Fruit fly (Drosophila melanogaster) whole organism, embryonic: ENCODE measurements around the gene CG14220.

Experiments
- BEAF-32 ChIP-seq: fragments of 200-800 bp; sonication (Bioruptor generic); optimal IDR thresholded peaks from 3 replicates; lab custom pipeline; 2017; ENCODE audit warnings: missing biosample characterization, missing genetic modification characterization, mild to moderate bottlenecking, moderate library complexity, missing genetic modification reagents
- Bgb ChIP-seq: fragments of 200-800 bp; sonication (Bioruptor generic); IDR thresholded peaks from 2 replicates; pipeline ENCODE4 v1.3.6; 2022; ENCODE audit warnings: missing biosample characterization, missing genetic modification characterization; ENCODE audit not compliant: partially characterized antibody
- CG11723 ChIP-seq: fragments of 200-800 bp; sonication (Bioruptor generic); optimal IDR thresholded peaks from 2 replicates; lab custom pipeline; 2017; ENCODE audit warnings: missing biosample characterization, mild to moderate bottlenecking, missing genetic modification characterization
- CG12299 ChIP-seq: fragments of 200-800 bp; sonication (Bioruptor generic); optimal IDR thresholded peaks from 2 replicates; lab custom pipeline; 2018; ENCODE audit warnings: missing biosample characterization, mild to moderate bottlenecking, missing genetic modification characterization
- CG12659 ChIP-seq: fragments of 200-800 bp; sonication (Bioruptor generic); optimal IDR thresholded peaks from 3 replicates; lab custom pipeline; 2017; ENCODE audit warnings: mild to moderate bottlenecking, missing biosample characterization, missing genetic modification reagents, missing genetic modification characterization
- CG13287 ChIP-seq: fragments of 200-800 bp; sonication (Bioruptor generic); IDR thresholded peaks from 2 replicates; pipeline ENCODE4 v1.3.6; 2022; ENCODE audit warnings: missing biosample characterization, missing genetic modification characterization; ENCODE audit not compliant: partially characterized antibody
- CG13296 ChIP-seq: fragments of 200-800 bp; sonication (Bioruptor generic); optimal IDR thresholded peaks from 3 replicates; lab custom pipeline; 2018; ENCODE audit warnings: missing biosample characterization, mild to moderate bottlenecking, missing genetic modification characterization
- CG14710 ChIP-seq: fragments of 200-800 bp; sonication (Bioruptor generic); optimal IDR thresholded peaks from 3 replicates; lab custom pipeline; 2019; ENCODE audit warnings: missing biosample characterization, mild to moderate bottlenecking, missing genetic modification characterization, moderate library complexity
- CG14860 ChIP-seq: fragments of 200-800 bp; sonication (Bioruptor generic); IDR thresholded peaks from 3 replicates; pipeline ENCODE4 v1.3.6; 2022; ENCODE audit warnings: missing biosample characterization, missing genetic modification characterization; ENCODE audit not compliant: partially characterized antibody
- CG17186 ChIP-seq: fragments of 200-800 bp; sonication (Bioruptor generic); optimal IDR thresholded peaks from 3 replicates; lab custom pipeline; 2017; ENCODE audit warnings: missing biosample characterization, missing genetic modification reagents, missing genetic modification characterization
- CG17359 ChIP-seq: fragments of 200-800 bp; sonication (Bioruptor generic); optimal IDR thresholded peaks from 3 replicates; lab custom pipeline; 2018; ENCODE audit warnings: missing biosample characterization, mild to moderate bottlenecking, missing genetic modification characterization, moderate library complexity
- CG17802 ChIP-seq: fragments of 200-800 bp; sonication (Bioruptor generic); optimal IDR thresholded peaks from 2 replicates; lab custom pipeline; 2018; ENCODE audit warnings: missing biosample characterization, mild to moderate bottlenecking, missing genetic modification characterization, moderate library complexity
- CG18476 ChIP-seq: fragments of 200-800 bp; sonication (Bioruptor generic); optimal IDR thresholded peaks from 2 replicates; lab custom pipeline; 2016; ENCODE audit warnings: missing biosample characterization, mild to moderate bottlenecking, missing genetic modification characterization
- CG2875 ChIP-seq: fragments of 200-800 bp; sonication (Bioruptor generic); optimal IDR thresholded peaks from 2 replicates; lab custom pipeline; 2017; ENCODE audit warnings: missing biosample characterization, mild to moderate bottlenecking, missing genetic modification characterization, missing genetic modification reagents
- CG2889 ChIP-seq: fragments of 200-800 bp; sonication (Bioruptor generic); IDR thresholded peaks from 3 replicates; pipeline ENCODE4 v1.3.6; 2022; ENCODE audit warnings: missing biosample characterization, missing genetic modification characterization
- CG31224 ChIP-seq: fragments of 200-800 bp; sonication (Bioruptor generic); IDR thresholded peaks from 2 replicates; pipeline ENCODE4 v1.3.6; 2022; ENCODE audit warnings: missing biosample characterization, missing genetic modification characterization
- CG3281 ChIP-seq: fragments of 200-800 bp; sonication (Bioruptor generic); optimal IDR thresholded peaks from 3 replicates; lab custom pipeline; 2017; ENCODE audit warnings: missing biosample characterization, mild to moderate bottlenecking, missing genetic modification characterization
- CG3838 ChIP-seq: fragments of 200-800 bp; sonication (Bioruptor generic); optimal IDR thresholded peaks from 3 replicates; lab custom pipeline; 2016; ENCODE audit warnings: missing biosample characterization, missing genetic modification characterization
- CG42726 ChIP-seq: fragments of 200-800 bp; sonication (Bioruptor generic); IDR thresholded peaks from 2 replicates; pipeline ENCODE4 v1.3.6; 2022; ENCODE audit warnings: missing biosample characterization, missing genetic modification characterization; ENCODE audit not compliant: partially characterized antibody
- CG8478 ChIP-seq: fragments of >200 bp; optimal IDR thresholded peaks from 2 replicates; lab custom pipeline; 2018
- CG9609 ChIP-seq: fragments of 200-800 bp; sonication (Bioruptor generic); optimal IDR thresholded peaks from 3 replicates; lab custom pipeline; 2016; ENCODE audit warnings: missing biosample characterization, missing genetic modification characterization
- CrebB ChIP-seq: fragments of 200-800 bp; sonication (Bioruptor generic); optimal IDR thresholded peaks from 3 replicates; lab custom pipeline; 2018; ENCODE audit warnings: missing biosample characterization, mild to moderate bottlenecking, missing genetic modification characterization
- Dp ChIP-seq: fragments of 200-800 bp; sonication (Bioruptor generic); optimal IDR thresholded peaks from 2 replicates; lab custom pipeline; 2018; ENCODE audit warnings: missing biosample characterization, mild to moderate bottlenecking, missing genetic modification characterization, moderate library complexity
- E2f2 ChIP-seq: fragments of 200-800 bp; sonication (Bioruptor generic); IDR thresholded peaks from 2 replicates; pipeline ENCODE4 v1.3.6; 2022; ENCODE audit warnings: missing biosample characterization, missing genetic modification characterization
- HLH4C ChIP-seq: fragments of 200-800 bp; sonication (Bioruptor generic); IDR thresholded peaks from 3 replicates; pipeline ENCODE4 v1.3.6; 2022; ENCODE audit warnings: missing biosample characterization, missing genetic modification characterization; ENCODE audit not compliant: partially characterized antibody
- HmgD ChIP-seq: fragments of 200-800 bp; sonication (Bioruptor generic); optimal IDR thresholded peaks from 3 replicates; lab custom pipeline; 2016; ENCODE audit warnings: missing biosample characterization, missing genetic modification characterization
- HmgZ ChIP-seq: fragments of 200-800 bp; sonication (Bioruptor generic); optimal IDR thresholded peaks from 2 replicates; lab custom pipeline; 2018; ENCODE audit warnings: missing biosample characterization, mild to moderate bottlenecking, missing genetic modification characterization
- Hr78 ChIP-seq, 2 experiments: fragments of 200-800 bp in 1 of 2; fragments of >200 bp in 1 of 2; sonication (Bioruptor generic) in 1 of 2; optimal IDR thresholded peaks; 2 replicates each; lab custom pipeline; 2017 to 2019; ENCODE audit warnings: missing biosample characterization in 2 of 2, missing genetic modification characterization in 2 of 2, mild to moderate bottlenecking in 1 of 2, moderate library complexity in 1 of 2
- MBD-R2 ChIP-seq: fragments of 200-800 bp; sonication (Bioruptor generic); IDR thresholded peaks from 2 replicates; pipeline ENCODE4 v1.3.6; 2022; ENCODE audit warnings: missing biosample characterization, missing genetic modification characterization
- MESR4 ChIP-seq: fragments of 200-800 bp; sonication (Bioruptor generic); optimal IDR thresholded peaks from 2 replicates; lab custom pipeline; 2018; ENCODE audit warnings: missing biosample characterization, mild to moderate bottlenecking, missing genetic modification characterization, moderate library complexity
- Sry-δ ChIP-seq: fragments of 200-800 bp; sonication (Bioruptor generic); optimal IDR thresholded peaks from 2 replicates; lab custom pipeline; 2016; ENCODE audit warnings: missing biosample characterization, missing genetic modification characterization
- Tbp ChIP-seq: fragments of >200 bp; optimal IDR thresholded peaks from 2 replicates; lab custom pipeline; 2018; ENCODE audit warnings: missing biosample characterization, missing genetic modification characterization
- amos ChIP-seq: fragments of 200-800 bp; sonication (Bioruptor generic); IDR thresholded peaks from 2 replicates; pipeline ENCODE4 v1.3.6; 2022; ENCODE audit warnings: missing biosample characterization, missing genetic modification characterization; ENCODE audit not compliant: partially characterized antibody
- ato ChIP-seq: fragments of 200-800 bp; sonication (Bioruptor generic); IDR thresholded peaks from 2 replicates; pipeline ENCODE4 v1.3.6; 2022; ENCODE audit warnings: missing biosample characterization, missing genetic modification characterization; ENCODE audit not compliant: partially characterized antibody
- cwo ChIP-seq: fragments of 200-800 bp; sonication (Bioruptor generic); optimal IDR thresholded peaks from 3 replicates; lab custom pipeline; 2017; ENCODE audit warnings: missing biosample characterization, missing genetic modification characterization, mild to moderate bottlenecking, moderate library complexity, missing genetic modification reagents
- dysf ChIP-seq: fragments of 200-800 bp; sonication (Bioruptor generic); IDR thresholded peaks from 3 replicates; pipeline ENCODE4 v1.3.6; 2022; ENCODE audit warnings: missing biosample characterization, missing genetic modification characterization
- hbn ChIP-seq: fragments of 200-800 bp; sonication (Bioruptor generic); IDR thresholded peaks from 2 replicates; pipeline ENCODE4 v1.3.6; 2022; ENCODE audit warnings: missing biosample characterization, missing genetic modification characterization; ENCODE audit not compliant: partially characterized antibody
- pb ChIP-seq: fragments of 200-800 bp; sonication (Bioruptor generic); optimal IDR thresholded peaks from 3 replicates; lab custom pipeline; 2016; ENCODE audit warnings: missing biosample characterization, missing genetic modification characterization
- ranshi ChIP-seq: fragments of 200-800 bp; sonication (Bioruptor generic); IDR thresholded peaks from 2 replicates; pipeline ENCODE4 v1.3.6; 2022; ENCODE audit warnings: missing biosample characterization, missing genetic modification characterization
- row ChIP-seq: fragments of 200-800 bp; sonication (Bioruptor generic); IDR thresholded peaks from 3 replicates; pipeline ENCODE4 v1.3.6; 2022; ENCODE audit warnings: missing biosample characterization, missing genetic modification characterization
- scrt ChIP-seq: fragments of 200-800 bp; sonication (Bioruptor generic); optimal IDR thresholded peaks from 2 replicates; lab custom pipeline; 2018; ENCODE audit warnings: missing biosample characterization, mild to moderate bottlenecking, missing genetic modification characterization, moderate library complexity
- seq ChIP-seq: fragments of 200-800 bp; sonication (Bioruptor generic); IDR thresholded peaks from 2 replicates; pipeline ENCODE4 v1.3.6; 2022; ENCODE audit warnings: missing biosample characterization, missing genetic modification characterization
- sna ChIP-seq: fragments of 200-800 bp; sonication (Bioruptor generic); IDR thresholded peaks from 2 replicates; pipeline ENCODE4 v1.3.6; 2022; ENCODE audit warnings: missing biosample characterization, missing genetic modification characterization; ENCODE audit not compliant: partially characterized antibody
- sob ChIP-seq: fragments of 200-800 bp; sonication (Bioruptor generic); IDR thresholded peaks from 2 replicates; pipeline ENCODE4 v1.3.6; 2022; ENCODE audit warnings: missing biosample characterization, missing genetic modification characterization
- ssp ChIP-seq: fragments of 200-800 bp; sonication (Bioruptor generic); IDR thresholded peaks from 2 replicates; pipeline ENCODE4 v1.3.6; 2022; ENCODE audit warnings: missing biosample characterization, missing genetic modification characterization
- stwl ChIP-seq: fragments of 200-800 bp; sonication (Bioruptor generic); optimal IDR thresholded peaks from 3 replicates; lab custom pipeline; 2018; ENCODE audit warnings: missing biosample characterization, mild to moderate bottlenecking, missing genetic modification characterization, moderate library complexity
- tna ChIP-seq: fragments of 200-800 bp; sonication (Bioruptor generic); IDR thresholded peaks from 2 replicates; pipeline ENCODE4 v1.3.6; 2022; ENCODE audit warnings: missing biosample characterization, missing genetic modification characterization; ENCODE audit not compliant: partially characterized antibody
- trem ChIP-seq: fragments of 200-800 bp; optimal IDR thresholded peaks from 3 replicates; lab custom pipeline; 2019; ENCODE audit warnings: missing biosample characterization, mild to moderate bottlenecking, missing genetic modification characterization, moderate library complexity
- unc-4 ChIP-seq: fragments of 200-800 bp; sonication (Bioruptor generic); IDR thresholded peaks from 2 replicates; pipeline ENCODE4 v1.3.6; 2022; ENCODE audit warnings: missing biosample characterization, missing genetic modification characterization; ENCODE audit not compliant: partially characterized antibody

CG14220 gene

DNA sequence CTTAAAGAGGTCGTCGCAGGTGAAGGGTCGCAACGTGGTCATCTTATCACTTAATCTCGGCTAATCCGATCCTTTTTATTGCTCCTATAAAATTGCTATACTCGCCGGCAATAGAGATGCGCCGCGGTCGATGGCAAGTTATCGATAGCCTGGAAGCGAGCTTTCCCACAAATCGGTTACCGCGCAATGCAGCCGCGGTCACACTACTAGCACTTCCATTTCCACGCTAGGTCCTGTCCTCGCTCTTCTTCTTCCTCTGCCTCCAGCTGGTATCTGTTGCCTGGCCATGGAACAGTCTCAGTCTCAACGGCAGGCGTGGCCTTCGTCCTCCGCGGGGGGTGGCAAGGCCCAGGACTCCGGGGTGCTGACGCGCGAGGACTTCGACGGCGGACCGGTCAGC lies 21.3 kb upstream of the CG14220 start, which contains the start of the genes Naa20A and MKP-4 (continued):
- peak; percentile 67 for TF ChIP-seq hbn (GFP tag; lab: Robert Waterston, UW)
- peak; percentile 82 for TF ChIP-seq CG13287
- TF ChIP-seq CG12659: peak; percentile 36
- peak; percentile 48 for TF ChIP-seq stwl (tag; lab: Kevin White, UChicago)
- TF ChIP-seq Dp (GFP tag; lab: Kevin White, UChicago): peak; percentile 49
- no peak for TF ChIP-seq CG18476 (GFP tag; lab: Kevin White, UChicago)
- TF ChIP-seq Bgb (GFP tag; lab: Robert Waterston, UW): peak; percentile 77; the same call in 1 of the 2 replicates
- peak; percentile 73 for TF ChIP-seq HLH4C (GFP tag; lab: Robert Waterston, UW)
- TF ChIP-seq CG14710 (tag; lab: Kevin White, UChicago): peak; percentile 16
- TF ChIP-seq CG3838 (GFP tag; lab: Kevin White, UChicago): no peak
- TF ChIP-seq dysf (GFP tag; lab: Robert Waterston, UW): no peak
- TF ChIP-seq row (GFP tag; lab: Robert Waterston, UW): peak; percentile 28; the same call in 1 of the 3 replicates
- TF ChIP-seq CG2889 (GFP tag; lab: Robert Waterston, UW): no peak
- TF ChIP-seq CG9609 (GFP tag; lab: Kevin White, UChicago): no peak
- TF ChIP-seq HmgZ (tag; lab: Kevin White, UChicago): peak; percentile 34
- TF ChIP-seq CG3281 (GFP tag; lab: Kevin White, UChicago): no peak
- no peak for TF ChIP-seq seq (GFP tag; lab: Robert Waterston, UW)
- TF ChIP-seq HmgD: no peak
- peak; percentile 46; the same call in 1 of the 2 replicates for TF ChIP-seq CG42726
- peak; percentile 91 for TF ChIP-seq Sry-δ
- TF ChIP-seq E2f2: peak; percentile 61; the same call in 1 of the 2 replicates
- TF ChIP-seq sna: peak; percentile 71; the same call in 1 of the 2 replicates
- no peak for TF ChIP-seq CG31224 (GFP tag; lab: Robert Waterston, UW)
- no peak for TF ChIP-seq CrebB (tag; lab: Kevin White, UChicago)
- peak; percentile 75 for TF ChIP-seq CG17186 (GFP tag; lab: Kevin White, UChicago)
- TF ChIP-seq CG8478 (lab: Kevin White, UChicago): no peak
- TF ChIP-seq CG17802: peak; percentile 96
- TF ChIP-seq cwo: no peak
- no peak for TF ChIP-seq CG2875 (GFP tag; lab: Kevin White, UChicago)
- peak; percentile 60 for TF ChIP-seq tna (GFP tag; lab: Robert Waterston, UW)
- TF ChIP-seq trem: peak; percentile 26
- TF ChIP-seq CG12299: no peak
- no peak for TF ChIP-seq CG11723 (GFP tag; lab: Kevin White, UChicago)
- peak; percentile 76 for TF ChIP-seq BEAF-32
- TF ChIP-seq ato (GFP tag; lab: Robert Waterston, UW): no peak
- TF ChIP-seq scrt (GFP tag; lab: Kevin White, UChicago): no peak
- TF ChIP-seq CG17359: no peak
- peak; percentile 81 for TF ChIP-seq amos (GFP tag; lab: Robert Waterston, UW)
- TF ChIP-seq CG14860 (GFP tag; lab: Robert Waterston, UW): peak; percentile 59; the same call in 2 of the 3 replicates
- no peak for TF ChIP-seq ranshi (GFP tag; lab: Robert Waterston, UW)
- TF ChIP-seq sob (GFP tag; lab: Robert Waterston, UW): 0 out of 2 replicates have a peak, but pooled peaks have one; percentile 14
- TF ChIP-seq pb (GFP tag; lab: Kevin White, UChicago): no peak
- TF ChIP-seq Hr78 (GFP tag; optimal IDR thresholded peaks at IDR 0.05; lab: Kevin White, UChicago): no peak
- TF ChIP-seq ssp: peak; percentile 15; the same call in 1 of the 2 replicates
- peak; percentile 76 for TF ChIP-seq unc-4
- TF ChIP-seq MBD-R2 (GFP tag; lab: Robert Waterston, UW): peak; percentile 95
- no peak for TF ChIP-seq Tbp (GFP tag; lab: Kevin White, UChicago)
- TF ChIP-seq CG13296 (GFP tag; lab: Kevin White, UChicago): no peak
- peak; percentile 81 for TF ChIP-seq MESR4 (GFP tag; lab: Kevin White, UChicago)
